Fruit fly (Drosophila melanogaster): ENCODE results near the gene Ufl1.

dm6 chr3R:7083750-7084149 lies 9.5 kb upstream of the Ufl1 start:
- TF ChIP-seq CG8478 (optimal IDR thresholded peaks at IDR 0.05), result no peak
- no peak for TF ChIP-seq CTCF (optimal IDR thresholded peaks at IDR 0.05)

Measured in S2 (cell line).